Fruit fly (Drosophila melanogaster): ENCODE results near the gene CG42296.

DNA sequence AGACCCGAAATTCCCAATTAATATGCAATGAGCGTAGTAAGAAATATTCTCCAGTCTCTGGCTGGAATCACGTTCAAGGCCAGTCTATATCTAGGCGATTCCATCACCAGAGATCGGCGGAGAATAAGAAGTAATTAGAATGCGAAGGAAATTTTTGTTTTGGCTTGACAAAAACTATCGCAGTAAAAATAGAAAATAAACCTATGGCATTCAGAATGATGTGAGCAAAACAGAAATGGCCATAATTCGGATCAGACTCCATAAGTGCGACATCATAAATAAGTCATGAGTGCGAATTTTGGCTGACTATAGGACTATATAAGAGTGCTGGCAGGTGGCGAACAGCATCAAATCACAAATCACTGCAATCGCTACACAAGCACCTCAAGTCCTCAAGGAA is 27.7 kb downstream of the CG42296 start, which contains the start of gene Nplp4:
- TF ChIP-seq psq (optimal IDR thresholded peaks at IDR 0.05) (no peak), ttk (optimal IDR thresholded peaks at IDR 0.05) (no peak), h (optimal IDR thresholded peaks at IDR 0.05) (no peak), insv (optimal IDR thresholded peaks at IDR 0.05) (no peak), Sin3A (optimal IDR thresholded peaks at IDR 0.05) (no peak), Myc (optimal IDR thresholded peaks at IDR 0.05) (no peak)

Measured in Kc167 (cell line).